Worm (Caenorhabditis elegans): ENCODE data around the gene cyp-13A8.

cyp-13A8 gene

DNA sequence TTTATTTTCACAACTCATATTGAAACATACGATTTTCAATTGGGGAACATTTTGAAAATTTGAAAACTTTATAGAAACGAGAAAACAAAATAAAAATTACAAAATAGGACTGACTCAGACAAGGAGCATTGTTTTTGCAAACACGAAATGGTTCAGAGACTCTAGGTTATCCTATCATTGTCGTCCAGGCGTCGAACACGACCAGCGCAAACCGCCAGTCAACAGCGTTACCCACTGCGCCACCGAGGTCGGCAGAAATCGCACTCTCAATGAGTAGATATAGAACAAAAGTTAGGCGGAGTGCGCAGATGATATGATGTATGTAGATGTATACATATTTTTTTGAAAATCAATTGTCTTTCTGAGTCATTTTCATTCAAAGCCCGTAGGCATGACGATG is 32.7 kb downstream of the cyp-13A8 start (continued):
- TF ChIP-seq bed-1 (GFP tag; IDR thresholded peaks at IDR 0.05) (peak; percentile 80; the same call in 1 of the 2 replicates), hlh-26 (GFP tag; conservative IDR thresholded peaks at IDR 0.05) (no peak), ama-1 (optimal IDR thresholded peaks at IDR 0.05) (no peak), ama-1 (GFP tag; optimal IDR thresholded peaks at IDR 0.05) (peak; percentile 87 to 89), egl-44 (GFP tag; IDR thresholded peaks at IDR 0.05) (peak; percentile 86), ztf-6 (GFP tag; IDR thresholded peaks at IDR 0.05) (no peak), gei-17 (GFP tag; optimal IDR thresholded peaks at IDR 0.05) (no peak), xnd-1 (tag; optimal IDR thresholded peaks at IDR 0.05) (peak; percentile 15), egrh-3 (GFP tag; IDR thresholded peaks at IDR 0.05) (peak; percentile 48), ets-4 (GFP tag; optimal IDR thresholded peaks at IDR 0.05) (no peak), lsl-1 (GFP tag; optimal IDR thresholded peaks at IDR 0.05) (peak; percentile 42), rcor-1 (GFP tag; IDR thresholded peaks at IDR 0.05) (peak; percentile 58), nhr-179 (tag; optimal IDR thresholded peaks at IDR 0.05) (no peak), ccch-3 (GFP tag; optimal IDR thresholded peaks at IDR 0.05) (no peak), B0035.1 (tag; optimal IDR thresholded peaks at IDR 0.05) (peak; percentile 41), F10E7.11 (tag; optimal IDR thresholded peaks at IDR 0.05) (peak; percentile 69), die-1 (tag; optimal IDR thresholded peaks at IDR 0.05) (peak; percentile 71), mxl-1 (tag; optimal IDR thresholded peaks at IDR 0.05) (peak; percentile 81), attf-6 (GFP tag; IDR thresholded peaks at IDR 0.05) (peak; percentile 38; the same call in 1 of the 2 replicates), nfya-1 (tag; optimal IDR thresholded peaks at IDR 0.05; ENCODE audit: borderline replicate concordance, insufficient read depth) (no peak), F39B2.1 (GFP tag; IDR thresholded peaks at IDR 0.05) (no peak), B0336.3 (GFP tag; IDR thresholded peaks at IDR 0.05) (0 out of 2 replicates have a peak, but pooled peaks have one; percentile 57), zfh-2 (GFP tag; conservative IDR thresholded peaks at IDR 0.05) (no peak), ZK185.1 (tag; optimal IDR thresholded peaks at IDR 0.05; ENCODE audit: poor library complexity, severe bottlenecking) (peak; percentile 88), lsy-27 (tag; optimal IDR thresholded peaks at IDR 0.05; ENCODE audit: borderline replicate concordance, insufficient read depth) (no peak), rpc-1 (optimal IDR thresholded peaks at IDR 0.05) (peak; percentile 95), rpc-1 (tag; optimal IDR thresholded peaks at IDR 0.05) (peak; percentile 91), snpc-4 (GFP tag; optimal IDR thresholded peaks at IDR 0.05) (peak; percentile 74), snpc-4 (tag; optimal IDR thresholded peaks at IDR 0.05) (peak in 3 of 4 experiments; percentile 10 to 78 (median 74)), lir-1 (GFP tag; conservative IDR thresholded peaks at IDR 0.05) (no peak), F57A8.1 (GFP tag; optimal IDR thresholded peaks at IDR 0.05) (no peak), ztf-22 (GFP tag; optimal IDR thresholded peaks at IDR 0.05) (peak; percentile 61), T26A5.8 (tag; optimal IDR thresholded peaks at IDR 0.05) (no peak), akir-1 (GFP tag; optimal IDR thresholded peaks at IDR 0.05) (peak; percentile 10), F57C9.4 (tag; optimal IDR thresholded peaks at IDR 0.05) (no peak), zim-3 (tag; optimal IDR thresholded peaks at IDR 0.05) (peak; percentile 75), F23B12.7 (tag; optimal IDR thresholded peaks at IDR 0.05; ENCODE audit: insufficient read depth) (peak; percentile 79), pha-4 (tag; optimal IDR thresholded peaks at IDR 0.05) (no peak), unc-130 (GFP tag; optimal IDR thresholded peaks at IDR 0.05) (peak; percentile 55), snpc-1.1 (tag; optimal IDR thresholded peaks at IDR 0.05; ENCODE audit: insufficient read depth) (peak; percentile 69), dpl-1 (GFP tag; optimal IDR thresholded peaks at IDR 0.05) (no peak), lag-1 (GFP tag; IDR thresholded peaks at IDR 0.05) (no peak), mcd-1 (GFP tag; IDR thresholded peaks at IDR 0.05) (peak; percentile 64; the same call in 1 of the 2 replicates), atf-7 (tag; optimal IDR thresholded peaks at IDR 0.05) (peak; percentile 50), ceh-27 (GFP tag; optimal IDR thresholded peaks at IDR 0.05) (peak; percentile 78), nhr-27 (tag; optimal IDR thresholded peaks at IDR 0.05) (no peak), K11D2.4 (GFP tag; IDR thresholded peaks at IDR 0.05) (peak; percentile 42; the same call in 1 of the 2 replicates), nfya-2 (GFP tag; IDR thresholded peaks at IDR 0.05) (0 out of 2 replicates have a peak, but pooled peaks have one; percentile 77), B0261.1 (tag; optimal IDR thresholded peaks at IDR 0.05) (peak; percentile 87)

All from whole organism, young adult.